Worm (Caenorhabditis elegans) whole organism, mixed stage, embryonic: ENCODE measurements around the gene catp-7.
A peak's percentile ranks its signal among the peaks of the same experiment; 100 is the strongest.

Experiments used
- M03D4.4 ChIP-seq: sonication (generic microtip); optimal IDR thresholded peaks from 2 replicates; lab custom pipeline; 2017; ENCODE audit warnings: mild to moderate bottlenecking, missing genetic modification characterization, missing compliant biosample characterization
- ceh-39 ChIP-seq: fragments of 150-350 bp; optimal IDR thresholded peaks from 2 replicates; lab custom pipeline; 2014; ENCODE audit warnings: missing biosample characterization, missing genetic modification characterization
- ceh-43 ChIP-seq: fragments of 200-800 bp; sonication (Bioruptor generic); optimal IDR thresholded peaks from 2 replicates; lab custom pipeline; 2018; ENCODE audit warnings: mild to moderate bottlenecking, missing genetic modification characterization, moderate library complexity, missing compliant biosample characterization
- ceh-83 ChIP-seq: fragments of 200-800 bp; sonication (Bioruptor generic); optimal IDR thresholded peaks from 2 replicates; lab custom pipeline; 2018; ENCODE audit warnings: mild to moderate bottlenecking, missing genetic modification characterization, missing compliant biosample characterization
- ces-1 ChIP-seq: fragments of 150-350 bp; optimal IDR thresholded peaks from 2 replicates; lab custom pipeline; 2014; ENCODE audit warnings: missing biosample characterization, missing genetic modification reagents, missing genetic modification characterization
- cnd-1 ChIP-seq: fragments of 200-800 bp; sonication (Bioruptor generic); optimal IDR thresholded peaks from 2 replicates; lab custom pipeline; 2018; ENCODE audit warnings: mild to moderate bottlenecking, missing genetic modification characterization, missing compliant biosample characterization
- drap-1 ChIP-seq: fragments of 200-800 bp; sonication (Bioruptor generic); optimal IDR thresholded peaks from 3 replicates; lab custom pipeline; 2018; ENCODE audit warnings: mild to moderate bottlenecking, missing genetic modification characterization, missing compliant biosample characterization
- elt-1 ChIP-seq: sonication (generic microtip); optimal IDR thresholded peaks from 2 replicates; lab custom pipeline; 2017; ENCODE audit warnings: missing genetic modification characterization, mild to moderate bottlenecking, missing compliant biosample characterization, antibody characterized with exemption, moderate library complexity, borderline replicate concordance; ENCODE audit not compliant: insufficient read depth
- elt-3 ChIP-seq: fragments of 150-350 bp; optimal IDR thresholded peaks from 2 replicates; lab custom pipeline; 2014; ENCODE audit warnings: missing biosample characterization, missing genetic modification characterization
- flh-1 ChIP-seq: fragments of 200-800 bp; sonication (Bioruptor generic); optimal IDR thresholded peaks from 2 replicates; lab custom pipeline; 2018; ENCODE audit warnings: mild to moderate bottlenecking, missing genetic modification characterization, moderate library complexity, missing compliant biosample characterization
- hlh-1 ChIP-seq: fragments of 150-350 bp; optimal IDR thresholded peaks from 2 replicates; lab custom pipeline; 2014; ENCODE audit warnings: missing biosample characterization, missing genetic modification reagents, missing genetic modification characterization
- lin-13 ChIP-seq: fragments of 150-350 bp; optimal IDR thresholded peaks from 2 replicates; lab custom pipeline; 2014; ENCODE audit warnings: missing biosample characterization, missing genetic modification characterization
- lsy-2 ChIP-seq: fragments of 150-350 bp; optimal IDR thresholded peaks from 2 replicates; lab custom pipeline; 2014; ENCODE audit warnings: missing biosample characterization, missing genetic modification characterization
- mep-1 ChIP-seq: fragments of 150-350 bp; optimal IDR thresholded peaks from 2 replicates; lab custom pipeline; 2017; ENCODE audit warnings: missing biosample characterization, missing genetic modification reagents, missing genetic modification characterization, inconsistent platforms
- mls-2 ChIP-seq: sonication (generic microtip); optimal IDR thresholded peaks from 2 replicates; lab custom pipeline; 2016; ENCODE audit warnings: mild to moderate bottlenecking, missing genetic modification characterization, moderate library complexity, missing compliant biosample characterization
- nhr-12 ChIP-seq: fragments of 150-350 bp; optimal IDR thresholded peaks from 2 replicates; lab custom pipeline; 2014; ENCODE audit warnings: missing biosample characterization, missing genetic modification characterization
- nhr-237 ChIP-seq: fragments of 150-350 bp; optimal IDR thresholded peaks from 2 replicates; lab custom pipeline; 2014; ENCODE audit warnings: missing biosample characterization, missing genetic modification characterization
- nhr-76 ChIP-seq: sonication (generic microtip); optimal IDR thresholded peaks from 2 replicates; lab custom pipeline; 2017; ENCODE audit warnings: missing biosample characterization, missing genetic modification characterization
- pha-4 ChIP-seq: fragments of 150-350 bp; optimal IDR thresholded peaks from 2 replicates; lab custom pipeline; 2018; ENCODE audit warnings: missing biosample characterization, missing genetic modification reagents, missing genetic modification characterization
- sem-2 ChIP-seq: fragments of 200-800 bp; sonication (Bioruptor generic); optimal IDR thresholded peaks from 2 replicates; lab custom pipeline; 2018; ENCODE audit warnings: mild to moderate bottlenecking, missing genetic modification characterization, missing compliant biosample characterization
- snpc-4 ChIP-seq: fragments of 150-350 bp; optimal IDR thresholded peaks from 2 replicates; lab custom pipeline; 2014; ENCODE audit warnings: missing biosample characterization, missing genetic modification characterization
- sptf-1 ChIP-seq: sonication (generic microtip); optimal IDR thresholded peaks from 2 replicates; lab custom pipeline; 2017; ENCODE audit warnings: mild to moderate bottlenecking, missing genetic modification characterization, moderate library complexity, missing compliant biosample characterization
- tbx-8 ChIP-seq: fragments of 200-800 bp; sonication (Bioruptor generic); optimal IDR thresholded peaks from 2 replicates; lab custom pipeline; 2018; ENCODE audit warnings: mild to moderate bottlenecking, missing genetic modification characterization, moderate library complexity, missing compliant biosample characterization
- unc-120 ChIP-seq: sonication (generic microtip); optimal IDR thresholded peaks from 2 replicates; lab custom pipeline; 2017; ENCODE audit warnings: missing genetic modification characterization, missing compliant biosample characterization; ENCODE audit not compliant: poor library complexity, severe bottlenecking
- unc-39 ChIP-seq: fragments of 150-350 bp; optimal IDR thresholded peaks from 2 replicates; lab custom pipeline; 2014; ENCODE audit warnings: missing biosample characterization, missing genetic modification characterization
- unc-62 ChIP-seq: fragments of 150-350 bp; optimal IDR thresholded peaks from 2 replicates; lab custom pipeline; 2014; ENCODE audit warnings: missing biosample characterization, missing genetic modification reagents, missing genetic modification characterization
- zip-8 ChIP-seq: fragments of 150-350 bp; optimal IDR thresholded peaks from 2 replicates; lab custom pipeline; 2014; ENCODE audit warnings: missing biosample characterization, missing genetic modification characterization

The catp-7 gene

DNA sequence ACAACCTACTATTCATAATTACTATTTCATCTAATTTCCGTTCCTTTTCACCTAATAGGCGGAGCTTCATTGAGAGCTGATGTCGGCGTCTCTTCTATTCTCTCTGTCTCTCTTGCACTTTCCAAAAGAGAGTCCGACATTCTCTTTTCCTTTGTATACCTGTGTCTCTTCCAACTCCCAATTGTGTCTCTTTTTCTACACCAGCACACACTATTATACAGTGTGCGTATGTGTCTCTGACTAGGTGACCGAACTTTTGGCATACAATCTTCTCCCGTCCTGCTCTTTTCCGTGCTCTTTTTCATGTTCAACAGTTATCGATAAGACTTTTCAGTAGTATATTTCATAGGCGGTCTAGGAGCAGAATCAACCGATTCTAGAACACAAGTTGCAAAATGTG, 45.5 kb upstream of the catp-7 start:
- TF ChIP-seq unc-39 (tag; lab: Kevin White, UChicago) (no peak), pha-4 (tag; lab: Kevin White, UChicago) (peak; percentile 14)

DNA sequence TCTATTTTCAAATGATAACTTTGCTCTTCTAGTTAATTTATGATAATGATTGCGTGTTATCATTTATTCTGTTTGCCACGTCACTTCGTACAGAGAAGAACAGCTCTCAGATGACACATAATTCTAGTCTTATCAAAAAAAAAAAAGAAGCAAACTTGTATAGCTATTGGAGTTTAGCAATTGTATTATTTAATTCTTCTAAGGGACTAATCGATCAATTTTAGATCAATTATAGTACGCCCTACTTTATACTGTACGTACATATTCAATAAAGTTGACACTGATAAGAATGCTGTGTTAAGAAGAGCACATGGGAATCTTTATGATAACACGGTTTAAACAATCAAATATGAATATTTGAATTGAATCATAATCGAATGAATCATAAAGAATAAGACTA, 43.5 kb upstream of the catp-7 start:
- TF ChIP-seq M03D4.4 (tag; lab: Kevin White, UChicago) = no peak
- TF ChIP-seq elt-3 = no peak
- no peak for TF ChIP-seq hlh-1 (tag; lab: Kevin White, UChicago)
- TF ChIP-seq sem-2 (GFP tag; lab: Kevin White, UChicago) = no peak
- no peak for TF ChIP-seq unc-39 (tag; lab: Kevin White, UChicago)
- no peak for TF ChIP-seq nhr-12
- TF ChIP-seq nhr-76 (tag; lab: Kevin White, UChicago) = no peak

DNA sequence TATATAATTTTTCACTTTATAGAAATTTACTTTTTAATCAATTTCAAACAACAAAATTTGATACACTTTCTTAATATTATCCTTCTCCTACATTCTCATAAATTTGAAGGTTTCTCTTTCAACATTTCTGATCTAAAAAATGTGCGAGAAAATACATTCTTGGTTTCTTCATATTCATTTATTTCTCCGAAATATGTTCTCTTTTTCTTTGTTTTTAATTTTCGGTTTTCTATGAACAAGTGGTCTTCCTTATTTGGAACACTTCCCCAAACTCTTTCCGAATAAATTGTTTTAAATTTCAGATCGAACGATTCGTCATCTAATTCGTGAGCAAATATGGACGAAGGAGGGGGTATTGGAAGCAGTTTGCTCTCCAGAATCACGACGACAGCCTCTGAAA, 26.7 kb upstream of the catp-7 start, which contains the start of gene npr-22:
Gene npr-22 (plus strand): TSS at position 301 of the 400 bp plus-strand sequence.
- no peak for TF ChIP-seq unc-120

DNA sequence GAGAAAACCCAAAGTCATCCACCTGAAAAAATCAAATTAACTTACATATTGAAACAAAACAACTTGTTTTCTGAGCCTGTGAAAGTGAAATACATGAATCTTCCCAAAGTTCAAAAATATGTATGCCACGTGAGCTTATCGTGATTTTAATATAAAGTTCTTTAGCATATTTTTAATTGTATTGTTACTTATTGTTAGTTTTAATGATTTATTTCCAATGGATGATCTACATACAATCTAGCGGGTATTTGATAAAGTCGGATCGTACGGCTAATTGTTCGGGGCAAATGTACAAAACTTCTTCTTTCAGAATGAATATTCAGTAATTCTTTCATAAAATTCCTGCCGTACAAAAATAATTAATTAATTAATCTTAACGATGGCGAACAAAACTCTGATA, 15.5 kb upstream of the catp-7 start, which contains the start of gene Y59H11AM.4:
Gene Y59H11AM.4 (minus strand): TSS at position 101 of the 400 bp plus-strand sequence.
- TF ChIP-seq unc-39 (tag; lab: Kevin White, UChicago) (no peak), elt-3 (no peak), unc-120 (no peak), flh-1 (GFP tag; lab: Kevin White, UChicago) (no peak), M03D4.4 (tag; lab: Kevin White, UChicago) (no peak)

DNA sequence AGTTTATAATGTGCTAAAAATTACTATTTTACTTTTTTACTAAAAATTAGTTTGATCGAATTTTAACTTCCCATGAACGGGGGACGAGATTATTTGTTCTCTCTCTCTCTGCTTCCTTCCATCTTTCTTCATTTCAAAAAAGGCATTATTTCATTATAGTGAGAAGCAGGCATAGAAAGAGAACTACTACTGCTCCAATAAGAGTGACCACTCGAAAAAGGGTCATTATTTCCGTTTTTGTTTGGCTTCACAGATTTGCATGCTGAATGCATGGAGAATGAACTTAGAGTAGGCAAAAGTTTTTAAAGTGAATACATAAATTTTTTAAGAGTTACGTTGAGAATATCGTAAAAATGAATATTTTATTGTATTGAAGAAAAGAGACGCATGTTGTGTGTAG, 15.1 kb upstream of the catp-7 start:
- TF ChIP-seq ceh-39 (tag; lab: Kevin White, UChicago) (no peak), mls-2 (tag; lab: Kevin White, UChicago) (no peak), elt-1 (tag; lab: Kevin White, UChicago) (no peak), lsy-2 (tag; lab: Kevin White, UChicago) (no peak), hlh-1 (tag; lab: Kevin White, UChicago) (no peak), ceh-83 (GFP tag; lab: Kevin White, UChicago) (no peak), sptf-1 (tag; lab: Kevin White, UChicago) (no peak), pha-4 (tag; lab: Kevin White, UChicago) (no peak), snpc-4 (tag; lab: Kevin White, UChicago) (no peak), zip-8 (tag; lab: Kevin White, UChicago) (no peak), cnd-1 (tag; lab: Kevin White, UChicago) (no peak), tbx-8 (GFP tag; lab: Kevin White, UChicago) (no peak), unc-39 (tag; lab: Kevin White, UChicago) (no peak), nhr-76 (tag; lab: Kevin White, UChicago) (no peak), nhr-237 (no peak)

DNA sequence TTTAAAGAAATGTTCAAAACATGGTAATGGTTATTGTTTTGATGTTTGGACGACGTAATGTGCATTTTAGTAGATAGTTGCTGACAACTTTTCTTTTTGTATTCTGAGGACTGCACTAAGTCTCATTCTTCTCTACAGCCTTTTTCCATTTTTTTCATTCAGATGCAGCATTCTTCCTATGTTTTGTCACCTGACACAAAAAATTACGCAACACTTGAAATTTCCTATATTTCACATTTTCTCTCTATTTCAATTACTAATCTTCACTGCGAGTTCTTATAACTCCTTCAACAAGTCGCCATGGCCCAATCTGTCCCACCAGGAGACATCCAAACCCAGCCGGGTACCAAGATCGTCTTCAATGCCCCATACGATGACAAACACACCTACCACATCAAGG, 14.6 kb upstream of the catp-7 start, which contains the start of gene Y59H11AM.1:
Gene Y59H11AM.1 (plus strand): TSS at position 301 of the 400 bp plus-strand sequence.
- TF ChIP-seq drap-1 (GFP tag; lab: Kevin White, UChicago) (no peak), ces-1 (GFP tag; lab: Kevin White, UChicago) (no peak), unc-39 (tag; lab: Kevin White, UChicago) (no peak), lin-13 (tag; lab: Kevin White, UChicago) (no peak), hlh-1 (tag; lab: Kevin White, UChicago) (no peak), elt-3 (no peak), zip-8 (tag; lab: Kevin White, UChicago) (no peak)

DNA sequence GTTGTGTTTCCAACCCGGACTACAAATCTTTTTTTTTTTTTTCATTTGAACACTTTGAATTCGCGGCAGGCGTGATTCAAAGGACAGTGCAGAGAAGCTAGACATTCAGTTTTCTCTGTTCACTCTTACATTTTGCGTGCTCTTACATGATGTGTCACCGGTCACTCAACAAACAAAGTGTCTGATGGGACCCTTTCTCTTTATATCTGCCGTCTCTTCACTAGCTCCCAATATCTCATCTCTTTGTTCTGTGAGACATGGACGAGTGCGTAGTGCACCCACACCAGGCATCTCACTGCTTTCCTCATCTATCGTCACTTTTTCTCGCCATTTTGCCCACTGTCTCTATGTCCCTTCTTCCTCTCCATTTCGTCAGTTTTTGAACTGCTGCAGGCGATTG, 1.3 kb downstream of the catp-7 start:
- TF ChIP-seq cnd-1 (tag; lab: Kevin White, UChicago) (no peak), unc-39 (tag; lab: Kevin White, UChicago) (no peak), nhr-237 (peak; percentile 26), hlh-1 (tag; lab: Kevin White, UChicago) (peak; percentile 8), drap-1 (GFP tag; lab: Kevin White, UChicago) (no peak), ceh-43 (GFP tag; lab: Kevin White, UChicago) (no peak), mep-1 (tag; lab: Kevin White, UChicago) (no peak), nhr-12 (no peak), sptf-1 (tag; lab: Kevin White, UChicago) (no peak), elt-1 (tag; lab: Kevin White, UChicago) (no peak), unc-120 (peak; percentile 44), tbx-8 (GFP tag; lab: Kevin White, UChicago) (no peak), flh-1 (GFP tag; lab: Kevin White, UChicago) (no peak), unc-62 (peak; percentile 88), lin-13 (tag; lab: Kevin White, UChicago) (no peak), snpc-4 (tag; lab: Kevin White, UChicago) (no peak), elt-3 (no peak)
